Fruit fly (Drosophila melanogaster): ENCODE results near the gene Sox21a.

Gene Sox21a

DNA sequence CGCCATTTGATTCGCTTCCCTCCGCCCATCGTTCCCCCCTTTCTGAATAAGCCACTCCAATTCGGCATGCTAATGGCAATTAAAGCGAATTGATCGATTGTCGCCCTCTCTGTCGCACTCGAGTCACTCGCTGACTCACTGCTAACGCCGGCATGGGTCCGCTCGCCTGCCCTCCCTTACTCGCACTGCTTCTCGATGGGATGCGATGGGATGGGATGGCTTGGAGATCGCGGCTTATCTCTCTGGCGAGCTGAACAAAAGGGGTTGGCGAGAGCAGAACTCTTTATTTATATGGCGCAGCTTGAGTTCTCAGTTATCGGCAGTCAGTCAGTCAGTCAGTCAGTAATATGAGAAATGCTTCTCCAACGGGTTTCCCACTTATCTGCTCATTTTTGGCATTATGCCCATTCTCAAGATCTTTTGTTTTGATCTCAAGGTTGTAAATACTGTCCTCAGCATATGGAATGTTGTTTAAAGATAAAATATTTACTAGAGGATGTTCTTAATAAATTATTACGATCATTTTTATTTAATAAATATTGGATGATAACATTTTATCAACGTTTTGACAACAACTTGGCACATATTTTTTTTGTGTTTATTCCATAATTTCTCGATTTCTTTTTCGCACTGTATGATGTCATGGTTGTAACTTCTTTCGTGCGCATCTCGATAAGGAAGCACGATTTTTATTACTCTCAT lies 52.0 kb downstream of the Sox21a start (continued):
- TF ChIP-seq Sox14 (GFP tag; optimal IDR thresholded peaks at IDR 0.05), result no peak
- TF ChIP-seq pdm3 (GFP tag; optimal IDR thresholded peaks at IDR 0.05), result peak; percentile 3
- TF ChIP-seq Hr38 (GFP tag; optimal IDR thresholded peaks at IDR 0.05), result no peak
- no peak for TF ChIP-seq Hr4 (GFP tag; optimal IDR thresholded peaks at IDR 0.05)
- no peak for TF ChIP-seq CG11762 (GFP tag; optimal IDR thresholded peaks at IDR 0.05; ENCODE audit: insufficient read depth)
- TF ChIP-seq CG7368 (GFP tag; optimal IDR thresholded peaks at IDR 0.05), result no peak
- TF ChIP-seq Blimp-1 (GFP tag; optimal IDR thresholded peaks at IDR 0.05), result no peak
- no peak for TF ChIP-seq CG3919 (GFP tag; optimal IDR thresholded peaks at IDR 0.05)

DNA sequence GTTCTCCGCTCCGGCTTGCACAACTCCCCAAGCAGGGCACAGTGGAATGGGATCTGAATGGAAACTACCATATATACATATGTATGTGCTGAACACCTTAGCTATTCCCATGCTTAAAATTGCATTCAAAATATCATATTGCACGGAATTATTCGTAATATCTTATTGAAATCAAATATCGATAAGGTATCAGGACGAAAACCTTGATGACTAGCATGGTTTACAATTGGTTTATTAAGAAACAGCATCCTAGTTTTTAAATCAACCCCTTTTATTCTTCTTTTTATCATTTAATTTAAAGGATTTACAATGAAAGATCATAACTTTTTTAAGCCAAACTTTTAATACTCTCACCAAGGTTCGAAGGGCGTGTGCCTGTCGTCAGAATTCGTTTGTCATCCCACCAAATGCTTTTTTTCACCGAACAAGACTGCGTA lies 52.6 kb downstream of the Sox21a start:
- TF ChIP-seq svp (GFP tag) (peak; percentile 88), esn (GFP tag; optimal IDR thresholded peaks at IDR 0.05) (peak; percentile 77), fkh (GFP tag; optimal IDR thresholded peaks at IDR 0.05) (no peak), dsx (GFP tag; optimal IDR thresholded peaks at IDR 0.05; ENCODE audit: poor library complexity, severe bottlenecking) (no peak), CG6163 (GFP tag; IDR thresholded peaks at IDR 0.05) (no peak), Sox102F (GFP tag; optimal IDR thresholded peaks at IDR 0.05) (peak; percentile 74), CG3919 (GFP tag; optimal IDR thresholded peaks at IDR 0.05) (peak; percentile 56), CG6808 (GFP tag; optimal IDR thresholded peaks at IDR 0.05) (peak; percentile 38), CG8319 (GFP tag; optimal IDR thresholded peaks at IDR 0.05) (peak; percentile 15), CG11902 (GFP tag; optimal IDR thresholded peaks at IDR 0.05) (peak; percentile 25), CG10631 (GFP tag; optimal IDR thresholded peaks at IDR 0.05) (peak; percentile 18), CG6792 (GFP tag; optimal IDR thresholded peaks at IDR 0.05) (peak; percentile 53), salr (GFP tag; optimal IDR thresholded peaks at IDR 0.05) (no peak), ss (GFP tag; optimal IDR thresholded peaks at IDR 0.05) (peak in 1 of 2 experiments; percentile 10), Ets96B (tag; optimal IDR thresholded peaks at IDR 0.05) (peak; percentile 14), achi (GFP tag; optimal IDR thresholded peaks at IDR 0.05) (peak; percentile 55), cyc (GFP tag; optimal IDR thresholded peaks at IDR 0.05) (peak; percentile 38), Ets21C (GFP tag; optimal IDR thresholded peaks at IDR 0.05) (peak; percentile 67), Eip75B (GFP tag; optimal IDR thresholded peaks at IDR 0.05) (peak; percentile 58), CG7368 (GFP tag; optimal IDR thresholded peaks at IDR 0.05) (peak; percentile 4), CG10669 (GFP tag; optimal IDR thresholded peaks at IDR 0.05) (no peak), topi (GFP tag; optimal IDR thresholded peaks at IDR 0.05) (peak; percentile 67), Eip78C (GFP tag) (peak; percentile 66), CG8632 (GFP tag; optimal IDR thresholded peaks at IDR 0.05) (peak; percentile 52), Sox15 (GFP tag; optimal IDR thresholded peaks at IDR 0.05) (peak; percentile 42), Lpt (GFP tag; optimal IDR thresholded peaks at IDR 0.05) (no peak), CG11762 (GFP tag; optimal IDR thresholded peaks at IDR 0.05; ENCODE audit: insufficient read depth) (peak; percentile 8), Smox (GFP tag; optimal IDR thresholded peaks at IDR 0.05) (peak; percentile 64), pdm3 (GFP tag; optimal IDR thresholded peaks at IDR 0.05) (peak; percentile 52), Hr39 (GFP tag; optimal IDR thresholded peaks at IDR 0.05) (peak; percentile 72), Hr38 (GFP tag; optimal IDR thresholded peaks at IDR 0.05) (no peak), Met (GFP tag; optimal IDR thresholded peaks at IDR 0.05) (peak; percentile 76), CG6854 (GFP tag; optimal IDR thresholded peaks at IDR 0.05) (no peak), Sox14 (GFP tag; optimal IDR thresholded peaks at IDR 0.05) (peak; percentile 72), CG4318 (GFP tag; optimal IDR thresholded peaks at IDR 0.05) (no peak), CG3032 (tag; optimal IDR thresholded peaks at IDR 0.05) (peak; percentile 30), CG32006 (GFP tag; optimal IDR thresholded peaks at IDR 0.05) (peak; percentile 52), net (GFP tag; optimal IDR thresholded peaks at IDR 0.05) (peak; percentile 27), CG34406 (GFP tag; optimal IDR thresholded peaks at IDR 0.05) (peak; percentile 51), lz (GFP tag; optimal IDR thresholded peaks at IDR 0.05) (peak; percentile 69), vri (GFP tag; optimal IDR thresholded peaks at IDR 0.05) (peak; percentile 27), OdsH (GFP tag; optimal IDR thresholded peaks at IDR 0.05) (peak; percentile 47), acj6 (GFP tag; optimal IDR thresholded peaks at IDR 0.05) (peak; percentile 60), CG31627 (GFP tag; optimal IDR thresholded peaks at IDR 0.05) (peak; percentile 77), CG11294 (GFP tag; IDR thresholded peaks at IDR 0.05) (no peak), eg (GFP tag; IDR thresholded peaks at IDR 0.05) (no peak)
